Fruit fly (Drosophila melanogaster) whole organism, embryonic: ENCODE results near the gene CG10510.

Source experiments
- Atf-2 ChIP-seq: fragments of 200-800 bp; sonication (Bioruptor generic); optimal IDR thresholded peaks from 2 replicates; lab custom pipeline; 2016; ENCODE audit warnings: missing biosample characterization, missing genetic modification characterization
- CG6654 ChIP-seq: fragments of 200-800 bp; sonication (Bioruptor generic); optimal IDR thresholded peaks from 2 replicates; lab custom pipeline; 2017; ENCODE audit warnings: missing biosample characterization, mild to moderate bottlenecking, missing genetic modification characterization
- CG7271 ChIP-seq: fragments of 200-800 bp; sonication (Bioruptor generic); optimal IDR thresholded peaks from 2 replicates; lab custom pipeline; 2018; ENCODE audit warnings: missing biosample characterization, mild to moderate bottlenecking, missing genetic modification characterization, moderate library complexity
- Ets65A ChIP-seq: fragments of 200-800 bp; sonication (Bioruptor generic); peaks from one replicate; lab custom pipeline; 2016; ENCODE audit warnings: missing biosample characterization, missing genetic modification characterization
- jumu ChIP-seq: fragments of 200-800 bp; sonication (Bioruptor generic); optimal IDR thresholded peaks from 3 replicates; lab custom pipeline; 2016; ENCODE audit warnings: missing biosample characterization, missing genetic modification characterization
- nerfin-2 ChIP-seq: fragments of 200-800 bp; sonication (Bioruptor generic); IDR thresholded peaks from 2 replicates; pipeline ENCODE4 v1.3.6; 2022; ENCODE audit warnings: missing biosample characterization, missing genetic modification characterization; ENCODE audit not compliant: partially characterized antibody
- sima ChIP-seq: fragments of 200-800 bp; sonication (Bioruptor generic); optimal IDR thresholded peaks from 2 replicates; lab custom pipeline; 2016; ENCODE audit warnings: missing biosample characterization, missing genetic modification characterization

DNA sequence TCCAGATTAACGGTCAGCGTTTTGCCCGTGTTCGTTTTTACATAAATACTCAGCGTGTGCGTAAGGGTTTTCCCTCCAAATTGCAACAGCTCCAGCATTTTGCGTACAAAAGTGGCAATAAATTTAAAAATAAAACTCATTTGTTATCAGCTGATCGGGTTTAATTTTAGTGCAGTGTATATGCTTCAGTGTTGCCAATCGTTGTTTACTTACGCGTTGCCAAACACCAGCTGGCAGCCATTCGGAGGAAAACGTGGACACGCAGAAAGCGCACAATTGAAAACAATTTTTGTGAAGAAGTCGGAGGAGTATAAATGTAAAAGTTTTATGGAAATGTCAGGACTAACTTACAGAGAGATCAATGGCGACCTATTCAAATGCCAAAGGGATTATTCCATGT is 13.3 kb downstream of the CG10510 start, which contains the start of the genes Targ3 and park:
- TF ChIP-seq CG7271 (tag; lab: Kevin White, UChicago) (no peak), jumu (GFP tag; lab: Kevin White, UChicago) (no peak), Atf-2 (no peak), sima (GFP tag; lab: Kevin White, UChicago) (no peak), Ets65A (GFP tag; lab: Kevin White, UChicago) (no peak), CG6654 (no peak), nerfin-2 (GFP tag; lab: Robert Waterston, UW) (no peak)
